Fruit fly (Drosophila melanogaster) whole organism, embryonic: Measurements from ENCODE around the gene Ten-m.

Source experiments
- Awh ChIP-seq: fragments of 200-800 bp; sonication (Bioruptor generic); IDR thresholded peaks from 2 replicates; pipeline ENCODE4, ENCODE4 v1.3.6; 2022; ENCODE audit warnings: missing biosample characterization, missing genetic modification characterization
- C15 ChIP-seq: fragments of 200-800 bp; sonication (Bioruptor generic); IDR thresholded peaks from 3 replicates; pipeline ENCODE4 v1.3.6; 2022; ENCODE audit warnings: missing biosample characterization, missing genetic modification characterization
- CG10321 ChIP-seq: fragments of 200-800 bp; sonication (Bioruptor generic); IDR thresholded peaks from 2 replicates; pipeline ENCODE4 v1.3.6; 2022; ENCODE audit warnings: missing biosample characterization, missing genetic modification characterization
- CG10979 ChIP-seq: fragments of 200-800 bp; sonication (Bioruptor generic); optimal IDR thresholded peaks from 2 replicates; lab custom pipeline; 2018; ENCODE audit warnings: missing biosample characterization, mild to moderate bottlenecking, missing genetic modification characterization, moderate library complexity
- CG12744 ChIP-seq: fragments of 200-800 bp; sonication (Bioruptor generic); optimal IDR thresholded peaks from 2 replicates; lab custom pipeline; 2016; ENCODE audit warnings: missing biosample characterization, missing genetic modification characterization
- CG15601 ChIP-seq: fragments of 200-800 bp; sonication (Bioruptor generic); optimal IDR thresholded peaks from 3 replicates; lab custom pipeline; 2019; ENCODE audit warnings: missing biosample characterization, mild to moderate bottlenecking, missing genetic modification characterization, moderate library complexity
- CG16813 ChIP-seq: fragments of 200-800 bp; sonication (Bioruptor generic); IDR thresholded peaks from 3 replicates; pipeline ENCODE4 v1.3.6; 2022; ENCODE audit warnings: missing biosample characterization, missing genetic modification characterization; ENCODE audit not compliant: partially characterized antibody
- CG17568 ChIP-seq: fragments of 200-800 bp; sonication (Bioruptor generic); optimal IDR thresholded peaks from 2 replicates; lab custom pipeline; 2018; ENCODE audit warnings: missing biosample characterization, mild to moderate bottlenecking, missing genetic modification characterization, moderate library complexity
- CG1792 ChIP-seq: fragments of 200-800 bp; sonication (Bioruptor generic); optimal IDR thresholded peaks from 2 replicates; lab custom pipeline; 2016; ENCODE audit warnings: missing biosample characterization, missing genetic modification characterization
- CG18764 ChIP-seq: fragments of 200-800 bp; sonication (Bioruptor generic); optimal IDR thresholded peaks from 3 replicates; lab custom pipeline; 2016; ENCODE audit warnings: missing biosample characterization, missing genetic modification characterization
- CG2120 ChIP-seq: fragments of 200-800 bp; sonication (Bioruptor generic); optimal IDR thresholded peaks from 3 replicates; lab custom pipeline; 2016; ENCODE audit warnings: missing biosample characterization, missing genetic modification characterization
- CG2199 ChIP-seq: fragments of 200-800 bp; sonication (Bioruptor generic); IDR thresholded peaks from 3 replicates; pipeline ENCODE4 v1.3.6; 2022; ENCODE audit warnings: missing biosample characterization, missing genetic modification characterization
- CG2678 ChIP-seq: fragments of 200-800 bp; sonication (Bioruptor generic); optimal IDR thresholded peaks from 3 replicates; lab custom pipeline; 2019; ENCODE audit warnings: missing biosample characterization, mild to moderate bottlenecking, missing genetic modification characterization, moderate library complexity
- CG32767 ChIP-seq: fragments of 200-800 bp; sonication (Bioruptor generic); IDR thresholded peaks from 2 replicates; pipeline ENCODE4 v1.3.6; 2022; ENCODE audit warnings: missing biosample characterization, missing genetic modification characterization
- CG5245 ChIP-seq: fragments of 200-800 bp; sonication (Bioruptor generic); optimal IDR thresholded peaks from 3 replicates; lab custom pipeline; 2016; ENCODE audit warnings: missing biosample characterization, missing genetic modification characterization
- CG7357 ChIP-seq: fragments of 200-800 bp; sonication (Bioruptor generic); IDR thresholded peaks from 3 replicates; pipeline ENCODE4 v1.3.6; 2022; ENCODE audit warnings: missing biosample characterization, missing genetic modification characterization
- Hr78 ChIP-seq, 2 experiments: fragments of 200-800 bp in 1 of 2; fragments of >200 bp in 1 of 2; sonication (Bioruptor generic) in 1 of 2; optimal IDR thresholded peaks; 2 replicates each; lab custom pipeline; 2017 to 2019; ENCODE audit warnings: missing biosample characterization in 2 of 2, missing genetic modification characterization in 2 of 2, mild to moderate bottlenecking in 1 of 2, moderate library complexity in 1 of 2
- NfI ChIP-seq: fragments of 200-800 bp; sonication (Bioruptor generic); optimal IDR thresholded peaks from 3 replicates; lab custom pipeline; 2018; ENCODE audit warnings: missing biosample characterization, mild to moderate bottlenecking, missing genetic modification characterization, moderate library complexity
- Stat92E ChIP-seq, 3 experiments: fragments of >200 bp in 2 of 3; fragments of 200-800 bp in 1 of 3; sonication (Bioruptor generic) in 1 of 3; optimal IDR thresholded peaks; 2 replicates each; lab custom pipeline; 2017 to 2019; ENCODE audit warnings: missing biosample characterization in 3 of 3, missing genetic modification characterization in 3 of 3, mild to moderate bottlenecking in 1 of 3, moderate library complexity in 1 of 3
- abd-A ChIP-seq: fragments of 200-800 bp; sonication (Bioruptor generic); optimal IDR thresholded peaks from 3 replicates; lab custom pipeline; 2019; ENCODE audit warnings: missing biosample characterization, mild to moderate bottlenecking, missing genetic modification characterization, moderate library complexity
- amos ChIP-seq: fragments of 200-800 bp; sonication (Bioruptor generic); IDR thresholded peaks from 2 replicates; pipeline ENCODE4 v1.3.6; 2022; ENCODE audit warnings: missing biosample characterization, missing genetic modification characterization; ENCODE audit not compliant: partially characterized antibody
- cg ChIP-seq: fragments of 200-800 bp; sonication (Bioruptor generic); optimal IDR thresholded peaks from 3 replicates; lab custom pipeline; 2019; ENCODE audit warnings: missing biosample characterization, mild to moderate bottlenecking, missing genetic modification characterization, moderate library complexity
- crol ChIP-seq: fragments of 200-800 bp; sonication (Bioruptor generic); IDR thresholded peaks from 2 replicates; pipeline ENCODE4 v1.3.6; 2022; ENCODE audit warnings: missing biosample characterization, missing genetic modification characterization
- esg ChIP-seq: fragments of 200-800 bp; sonication (Bioruptor generic); conservative IDR thresholded peaks from 2 replicates; pipeline ENCODE4 v1.3.6; 2022; ENCODE audit warnings: missing biosample characterization, missing genetic modification characterization
- eyg ChIP-seq: fragments of 200-800 bp; sonication (Bioruptor generic); optimal IDR thresholded peaks from 3 replicates; lab custom pipeline; 2016; ENCODE audit warnings: missing biosample characterization, missing genetic modification characterization
- grn ChIP-seq: fragments of 200-800 bp; sonication (Bioruptor generic); optimal IDR thresholded peaks from 3 replicates; lab custom pipeline; 2017; ENCODE audit warnings: missing biosample characterization, missing genetic modification characterization
- jigr1 ChIP-seq: fragments of 200-800 bp; sonication (Bioruptor generic); IDR thresholded peaks from 3 replicates; pipeline ENCODE4 v1.3.6; 2022; ENCODE audit warnings: missing biosample characterization, missing genetic modification characterization
- kni ChIP-seq: fragments of 200-800 bp; sonication (Bioruptor generic); optimal IDR thresholded peaks from 3 replicates; lab custom pipeline; 2017; ENCODE audit warnings: mild to moderate bottlenecking, missing biosample characterization, missing genetic modification reagents, missing genetic modification characterization
- nerfin-1 ChIP-seq: fragments of 200-800 bp; sonication (Bioruptor generic); optimal IDR thresholded peaks from 3 replicates; lab custom pipeline; 2019; ENCODE audit warnings: missing biosample characterization, mild to moderate bottlenecking, missing genetic modification characterization, moderate library complexity
- nerfin-2 ChIP-seq: fragments of 200-800 bp; sonication (Bioruptor generic); IDR thresholded peaks from 2 replicates; pipeline ENCODE4 v1.3.6; 2022; ENCODE audit warnings: missing biosample characterization, missing genetic modification characterization; ENCODE audit not compliant: partially characterized antibody
- odd ChIP-seq: fragments of 200-800 bp; sonication (Bioruptor generic); optimal IDR thresholded peaks from 2 replicates; lab custom pipeline; 2017; ENCODE audit warnings: missing biosample characterization, mild to moderate bottlenecking, missing genetic modification characterization
- pros ChIP-seq: fragments of 200-800 bp; sonication (Bioruptor generic); optimal IDR thresholded peaks from 3 replicates; lab custom pipeline; 2019; ENCODE audit warnings: missing biosample characterization, mild to moderate bottlenecking, missing genetic modification characterization, moderate library complexity
- psq ChIP-seq: fragments of 200-800 bp; sonication (Bioruptor generic); optimal IDR thresholded peaks from 2 replicates; lab custom pipeline; 2017; ENCODE audit warnings: missing biosample characterization, missing genetic modification characterization
- repo ChIP-seq: fragments of 200-800 bp; sonication (Bioruptor generic); optimal IDR thresholded peaks from 2 replicates; lab custom pipeline; 2016; ENCODE audit warnings: missing biosample characterization, missing genetic modification characterization
- ro ChIP-seq: fragments of 200-800 bp; sonication (Bioruptor generic); IDR thresholded peaks from 2 replicates; pipeline ENCODE4 v1.3.6; 2022; ENCODE audit warnings: missing biosample characterization, missing genetic modification characterization
- sd ChIP-seq: fragments of 200-800 bp; sonication (Bioruptor generic); optimal IDR thresholded peaks from 3 replicates; lab custom pipeline; 2018; ENCODE audit warnings: missing biosample characterization, mild to moderate bottlenecking, missing genetic modification characterization, moderate library complexity
- sob ChIP-seq: fragments of 200-800 bp; sonication (Bioruptor generic); IDR thresholded peaks from 2 replicates; pipeline ENCODE4 v1.3.6; 2022; ENCODE audit warnings: missing biosample characterization, missing genetic modification characterization
- sr ChIP-seq: fragments of 200-800 bp; sonication (Bioruptor generic); IDR thresholded peaks from 3 replicates; pipeline ENCODE4 v1.3.6; 2022; ENCODE audit warnings: missing biosample characterization, missing genetic modification characterization
- tup ChIP-seq: fragments of 200-800 bp; sonication (Bioruptor generic); optimal IDR thresholded peaks from 2 replicates; lab custom pipeline; 2016; ENCODE audit warnings: missing biosample characterization, mild to moderate bottlenecking, missing genetic modification characterization, moderate library complexity
- zfh1 ChIP-seq: fragments of 200-800 bp; sonication (Bioruptor generic); IDR thresholded peaks from 3 replicates; pipeline ENCODE4 v1.3.6; 2022; ENCODE audit warnings: missing biosample characterization, missing genetic modification characterization

Gene Ten-m

dm6 chr3L:22377484-22377883 lies 30.2 kb downstream of the Ten-m start (continued):
- no peak for TF ChIP-seq CG5245 (GFP tag; lab: Kevin White, UChicago)
- no peak for TF ChIP-seq CG12744 (GFP tag; lab: Kevin White, UChicago)
- TF ChIP-seq C15 (GFP tag; lab: Robert Waterston, UW): no peak
- TF ChIP-seq CG18764 (GFP tag; lab: Kevin White, UChicago): no peak

dm6 chr3L:22376783-22377182 lies 30.9 kb downstream of the Ten-m start:
- no peak for TF ChIP-seq sob (GFP tag; lab: Robert Waterston, UW)
- TF ChIP-seq ro (GFP tag; lab: Robert Waterston, UW): no peak
- TF ChIP-seq CG10979: no peak
- TF ChIP-seq Awh (GFP tag; lab: Robert Waterston, UW): peak; percentile 74
- TF ChIP-seq amos (GFP tag; lab: Robert Waterston, UW): no peak
- peak; percentile 59; the same call in 2 of the 3 replicates for TF ChIP-seq sr (GFP tag; lab: Robert Waterston, UW)

dm6 chr3L:22372347-22372974 lies 35.2 kb downstream of the Ten-m start:
- TF ChIP-seq nerfin-2 (GFP tag; lab: Robert Waterston, UW) (no peak), CG1792 (no peak), zfh1 (GFP tag; lab: Robert Waterston, UW) (no peak), CG2120 (GFP tag; lab: Kevin White, UChicago) (no peak), esg (no peak), kni (GFP tag; lab: Kevin White, UChicago) (peak; percentile 78), Stat92E (GFP tag; optimal IDR thresholded peaks at IDR 0.05; lab: Kevin White, UChicago) (peak in 1 of 3 experiments; percentile 85), nerfin-1 (tag; lab: Kevin White, UChicago) (no peak), abd-A (tag; lab: Kevin White, UChicago) (peak; percentile 42), eyg (GFP tag; lab: Kevin White, UChicago) (no peak), CG2199 (GFP tag; lab: Robert Waterston, UW) (0 out of 3 replicates have a peak, but pooled peaks have one; percentile 30), CG16813 (GFP tag; lab: Robert Waterston, UW) (no peak), CG32767 (GFP tag; lab: Robert Waterston, UW) (no peak), tup (GFP tag; lab: Kevin White, UChicago) (no peak), psq (GFP tag; lab: Kevin White, UChicago) (no peak), CG7357 (GFP tag; lab: Robert Waterston, UW) (no peak), CG2678 (tag; lab: Kevin White, UChicago) (no peak), CG17568 (GFP tag; lab: Kevin White, UChicago) (no peak), jigr1 (GFP tag; lab: Robert Waterston, UW) (no peak), crol (GFP tag; lab: Robert Waterston, UW) (peak; percentile 34; the same call in 1 of the 2 replicates), grn (peak; percentile 59), cg (GFP tag; lab: Kevin White, UChicago) (no peak), Hr78 (GFP tag; optimal IDR thresholded peaks at IDR 0.05; lab: Kevin White, UChicago) (peak in 1 of 2 experiments; percentile 40), odd (no peak), pros (GFP tag; lab: Kevin White, UChicago) (peak; percentile 64), sd (no peak), CG10321 (GFP tag; lab: Robert Waterston, UW) (no peak), repo (GFP tag; lab: Kevin White, UChicago) (no peak), NfI (no peak), CG15601 (tag; lab: Kevin White, UChicago) (no peak)
